Worm (Caenorhabditis elegans): ENCODE data around the gene F14F7.5.

ce11 chrIII:13030551-13030950 lies 1.2 kb upstream of the F14F7.5 start, which contains the start of gene F14F7.7:
- TF ChIP-seq dao-5 (tag; optimal IDR thresholded peaks at IDR 0.05) (no peak), him-1 (tag; optimal IDR thresholded peaks at IDR 0.05) (no peak)
